Worm (Caenorhabditis elegans) whole organism, late embryonic: ENCODE results near the gene pgl-3.

Experiments used
- T23F11.4 ChIP-seq: fragments of 200-800 bp; sonication (Bioruptor generic); optimal IDR thresholded peaks from 2 replicates; lab custom pipeline; 2018; ENCODE audit warnings: mild to moderate bottlenecking, missing genetic modification characterization, missing compliant biosample characterization
- ahr-1 ChIP-seq: sonication (generic microtip); optimal IDR thresholded peaks from 2 replicates; lab custom pipeline; 2016; ENCODE audit warnings: missing genetic modification characterization, missing compliant biosample characterization
- ama-1 ChIP-seq: fragments of 150-350 bp; optimal IDR thresholded peaks from 2 replicates; lab custom pipeline; 2014
- fax-1 ChIP-seq: sonication (generic microtip); optimal IDR thresholded peaks from 2 replicates; lab custom pipeline; 2016; ENCODE audit warnings: missing genotype, missing genetic modification characterization, missing compliant biosample characterization
- fkh-10 ChIP-seq: fragments of 150-350 bp; optimal IDR thresholded peaks from 2 replicates; lab custom pipeline; 2014; ENCODE audit warnings: missing biosample characterization, missing genetic modification reagents, missing genetic modification characterization
- nhr-11 ChIP-seq: fragments of 150-350 bp; optimal IDR thresholded peaks from 2 replicates; lab custom pipeline; 2014; ENCODE audit warnings: missing biosample characterization, missing genetic modification characterization
- npax-4 ChIP-seq: sonication (generic microtip); optimal IDR thresholded peaks from 2 replicates; lab custom pipeline; 2016; ENCODE audit warnings: missing genetic modification characterization, missing compliant biosample characterization
- pha-4 ChIP-seq: fragments of 150-350 bp; optimal IDR thresholded peaks from 2 replicates; lab custom pipeline; 2018; ENCODE audit warnings: missing biosample characterization, missing genetic modification reagents, missing genetic modification characterization
- sox-2 ChIP-seq: fragments of 200-800 bp; sonication (Bioruptor generic); IDR thresholded peaks from 2 replicates; pipeline ENCODE4 v1.3.6; 2022; ENCODE audit warnings: missing genetic modification reagents, missing genetic modification characterization, missing compliant biosample characterization
- unc-86 ChIP-seq: sonication (generic microtip); optimal IDR thresholded peaks from 2 replicates; lab custom pipeline; 2016; ENCODE audit warnings: missing genetic modification characterization, missing compliant biosample characterization

DNA sequence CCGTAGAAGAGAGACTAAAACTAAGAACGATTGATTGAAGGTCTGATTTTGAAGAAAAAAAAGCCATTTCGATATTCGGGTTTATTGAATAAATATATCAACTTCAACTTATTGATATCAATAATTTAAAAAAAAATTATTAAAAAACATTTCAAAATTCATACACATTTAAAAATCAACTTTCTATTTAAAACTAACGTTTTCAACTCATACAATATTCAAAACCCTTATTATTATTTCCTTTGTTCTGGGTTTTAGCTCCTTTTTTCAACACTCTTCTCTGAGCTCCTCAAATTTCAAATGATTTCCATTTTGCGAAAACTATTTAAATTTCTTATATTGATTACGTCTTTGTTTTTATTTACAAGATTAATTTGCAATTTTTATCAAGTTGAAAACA lies 10.5 kb upstream of the pgl-3 start, which contains the start of gene C18G1.7:
- no peak for TF ChIP-seq pha-4 (tag; lab: Kevin White, UChicago)
- no peak for TF ChIP-seq fax-1 (tag; lab: Kevin White, UChicago)
- no peak for TF ChIP-seq fkh-10 (GFP tag; lab: Kevin White, UChicago)
- TF ChIP-seq ahr-1 (tag; lab: Kevin White, UChicago): no peak
- TF ChIP-seq ama-1 (lab: Kevin White, UChicago): no peak
- TF ChIP-seq sox-2: no peak
- TF ChIP-seq T23F11.4 (GFP tag; lab: Kevin White, UChicago): no peak
- TF ChIP-seq nhr-11 (tag; lab: Kevin White, UChicago): no peak
- TF ChIP-seq npax-4 (tag; lab: Kevin White, UChicago): no peak
- no peak for TF ChIP-seq unc-86 (tag; lab: Kevin White, UChicago)
